Worm (Caenorhabditis elegans): ENCODE results near the gene nhr-117.

The nhr-117 gene

ce11 chrV:1626720-1627119 is 5.4 kb upstream of the nhr-117 start, which contains the start of gene nhr-237:
TSS of gene nhr-237 (minus strand) at chrV:1626820.
- TF ChIP-seq nhr-2 (tag; optimal IDR thresholded peaks at IDR 0.05) (no peak), tbx-8 (GFP tag; optimal IDR thresholded peaks at IDR 0.05) (no peak), blmp-1 (tag; optimal IDR thresholded peaks at IDR 0.05) (no peak), sem-2 (GFP tag; optimal IDR thresholded peaks at IDR 0.05) (no peak), pha-4 (tag; optimal IDR thresholded peaks at IDR 0.05) (no peak), flh-1 (GFP tag; optimal IDR thresholded peaks at IDR 0.05) (no peak), snpc-4 (tag; optimal IDR thresholded peaks at IDR 0.05) (no peak), ceh-83 (GFP tag; optimal IDR thresholded peaks at IDR 0.05) (no peak), nhr-237 (tag; optimal IDR thresholded peaks at IDR 0.05) (no peak), ceh-39 (tag; optimal IDR thresholded peaks at IDR 0.05) (no peak)

- no peak for TF ChIP-seq snpc-4 (tag; optimal IDR thresholded peaks at IDR 0.05)
- TF ChIP-seq elt-3 (tag; optimal IDR thresholded peaks at IDR 0.05), result no peak
- TF ChIP-seq sptf-1 (tag; optimal IDR thresholded peaks at IDR 0.05), result no peak
- TF ChIP-seq ceh-83 (GFP tag; optimal IDR thresholded peaks at IDR 0.05), result no peak
- TF ChIP-seq pha-4 (tag; optimal IDR thresholded peaks at IDR 0.05), result no peak
- TF ChIP-seq nhr-28 (tag; optimal IDR thresholded peaks at IDR 0.05), result no peak
- no peak for TF ChIP-seq M03D4.4 (tag; optimal IDR thresholded peaks at IDR 0.05)
Observed at ce11 chrV:1624340-1624739, 3.0 kb upstream of the nhr-117 start, which contains the start of gene nhr-110. TSS of gene nhr-110 (minus strand) at chrV:1624440.

- TF ChIP-seq ces-1 (GFP tag; optimal IDR thresholded peaks at IDR 0.05) (no peak), blmp-1 (tag; optimal IDR thresholded peaks at IDR 0.05) (no peak), cnd-1 (tag; optimal IDR thresholded peaks at IDR 0.05) (no peak), zip-8 (tag; optimal IDR thresholded peaks at IDR 0.05) (no peak), snpc-4 (tag; optimal IDR thresholded peaks at IDR 0.05) (no peak), elt-1 (tag; optimal IDR thresholded peaks at IDR 0.05; ENCODE audit: borderline replicate concordance, insufficient read depth) (no peak), nhr-28 (tag; optimal IDR thresholded peaks at IDR 0.05) (no peak), sptf-1 (tag; optimal IDR thresholded peaks at IDR 0.05) (no peak), pha-4 (tag; optimal IDR thresholded peaks at IDR 0.05) (no peak), bed-3 (GFP tag; optimal IDR thresholded peaks at IDR 0.05) (no peak)
Observed at ce11 chrV:1623429-1623828, 2.1 kb upstream of the nhr-117 start.

ce11 chrV:1620537-1620936 is 783 bp downstream of the nhr-117 start:
- TF ChIP-seq unc-120 (tag; optimal IDR thresholded peaks at IDR 0.05; ENCODE audit: poor library complexity, severe bottlenecking), result no peak
- no peak for TF ChIP-seq lin-13 (tag; optimal IDR thresholded peaks at IDR 0.05)
- TF ChIP-seq tbx-8 (GFP tag; optimal IDR thresholded peaks at IDR 0.05), result no peak
- no peak for TF ChIP-seq snpc-4 (tag; optimal IDR thresholded peaks at IDR 0.05)
- TF ChIP-seq unc-39 (tag; optimal IDR thresholded peaks at IDR 0.05), result no peak
- TF ChIP-seq lin-32 (GFP tag; optimal IDR thresholded peaks at IDR 0.05), result no peak
- no peak for TF ChIP-seq elt-1 (tag; optimal IDR thresholded peaks at IDR 0.05; ENCODE audit: borderline replicate concordance, insufficient read depth)
- TF ChIP-seq pha-4 (tag; optimal IDR thresholded peaks at IDR 0.05), result no peak
- no peak for TF ChIP-seq blmp-1 (tag; optimal IDR thresholded peaks at IDR 0.05)
- no peak for TF ChIP-seq bed-3 (GFP tag; optimal IDR thresholded peaks at IDR 0.05)
- TF ChIP-seq nhr-12 (tag; optimal IDR thresholded peaks at IDR 0.05), result no peak

ce11 chrV:1618760-1619159 is 2.6 kb downstream of the nhr-117 start, which contains the start of gene nhr-179:
TSS of gene nhr-179 (minus strand) at chrV:1618860.
- TF ChIP-seq bed-3 (GFP tag; optimal IDR thresholded peaks at IDR 0.05) (no peak), mep-1 (tag; optimal IDR thresholded peaks at IDR 0.05) (no peak), elt-1 (tag; optimal IDR thresholded peaks at IDR 0.05; ENCODE audit: borderline replicate concordance, insufficient read depth) (no peak), nhr-28 (tag; optimal IDR thresholded peaks at IDR 0.05) (no peak), unc-62 (GFP tag; optimal IDR thresholded peaks at IDR 0.05) (no peak), elt-3 (tag; optimal IDR thresholded peaks at IDR 0.05) (no peak), nhr-2 (tag; optimal IDR thresholded peaks at IDR 0.05) (no peak), blmp-1 (tag; optimal IDR thresholded peaks at IDR 0.05) (no peak), flh-1 (GFP tag; optimal IDR thresholded peaks at IDR 0.05) (no peak), lin-13 (tag; optimal IDR thresholded peaks at IDR 0.05) (no peak), snpc-4 (tag; optimal IDR thresholded peaks at IDR 0.05) (no peak), mab-5 (tag; optimal IDR thresholded peaks at IDR 0.05) (no peak), ceh-83 (GFP tag; optimal IDR thresholded peaks at IDR 0.05) (no peak), ces-1 (GFP tag; optimal IDR thresholded peaks at IDR 0.05) (no peak), lsy-2 (tag; optimal IDR thresholded peaks at IDR 0.05) (no peak), cnd-1 (tag; optimal IDR thresholded peaks at IDR 0.05) (no peak)

- TF ChIP-seq unc-39 (tag; optimal IDR thresholded peaks at IDR 0.05) (no peak), ceh-83 (GFP tag; optimal IDR thresholded peaks at IDR 0.05) (no peak), snpc-4 (tag; optimal IDR thresholded peaks at IDR 0.05) (no peak), nhr-12 (tag; optimal IDR thresholded peaks at IDR 0.05) (no peak), nhr-76 (tag; optimal IDR thresholded peaks at IDR 0.05) (no peak), sem-2 (GFP tag; optimal IDR thresholded peaks at IDR 0.05) (no peak), tbx-8 (GFP tag; optimal IDR thresholded peaks at IDR 0.05) (no peak), flh-1 (GFP tag; optimal IDR thresholded peaks at IDR 0.05) (no peak), lsy-2 (tag; optimal IDR thresholded peaks at IDR 0.05) (no peak), nhr-2 (tag; optimal IDR thresholded peaks at IDR 0.05) (no peak), ces-1 (GFP tag; optimal IDR thresholded peaks at IDR 0.05) (no peak), ceh-39 (tag; optimal IDR thresholded peaks at IDR 0.05) (no peak), mep-1 (tag; optimal IDR thresholded peaks at IDR 0.05) (no peak), nhr-28 (tag; optimal IDR thresholded peaks at IDR 0.05) (no peak), unc-62 (GFP tag; optimal IDR thresholded peaks at IDR 0.05) (no peak), M03D4.4 (tag; optimal IDR thresholded peaks at IDR 0.05) (no peak), elt-1 (tag; optimal IDR thresholded peaks at IDR 0.05; ENCODE audit: borderline replicate concordance, insufficient read depth) (no peak), ceh-43 (GFP tag; optimal IDR thresholded peaks at IDR 0.05) (no peak), elt-3 (tag; optimal IDR thresholded peaks at IDR 0.05) (no peak), mls-2 (tag; optimal IDR thresholded peaks at IDR 0.05) (no peak)
Observed at ce11 chrV:1614726-1615125, 6.6 kb downstream of the nhr-117 start, which contains the start of gene srbc-41. TSS of gene srbc-41 (minus strand) at chrV:1614826.
